Fruit fly (Drosophila melanogaster) whole organism, wandering third instar larva: Measurements from ENCODE around the gene CG15525.

Experiments
- Abd-B ChIP-seq: fragments of >200 bp; optimal IDR thresholded peaks from 2 replicates; lab custom pipeline; 2017; ENCODE audit warnings: missing biosample characterization, missing genetic modification characterization
- CG32264 ChIP-seq: fragments of 200-800 bp; sonication (Bioruptor generic); optimal IDR thresholded peaks from 2 replicates; lab custom pipeline; 2016; ENCODE audit warnings: missing biosample characterization, missing genetic modification characterization
- CG9705 ChIP-seq: fragments of 200-800 bp; sonication (Bioruptor generic); optimal IDR thresholded peaks from 2 replicates; lab custom pipeline; 2018; ENCODE audit warnings: missing biosample characterization, mild to moderate bottlenecking, missing genetic modification characterization
- CrebA ChIP-seq: fragments of 200-800 bp; sonication (Bioruptor generic); optimal IDR thresholded peaks from 2 replicates; lab custom pipeline; 2016; ENCODE audit warnings: missing biosample characterization, mild to moderate bottlenecking, missing genetic modification characterization, borderline replicate concordance
- Dfd ChIP-seq: fragments of >200 bp; optimal IDR thresholded peaks from 2 replicates; lab custom pipeline; 2017; ENCODE audit warnings: missing biosample characterization, missing genetic modification characterization
- Dif ChIP-seq: fragments of 200-275, 200-300 bp; sonication (Bioruptor generic); optimal IDR thresholded peaks from 2 replicates; lab custom pipeline; 2018; ENCODE audit warnings: missing biosample characterization, missing genetic modification characterization; ENCODE audit not compliant: partially characterized antibody
- GATAd ChIP-seq: sonication (Bioruptor generic); optimal IDR thresholded peaks from 2 replicates; lab custom pipeline; 2016; ENCODE audit warnings: missing biosample characterization, missing genetic modification characterization
- HLH106 ChIP-seq: fragments of 200-800 bp; optimal IDR thresholded peaks from 3 replicates; lab custom pipeline; 2019; ENCODE audit warnings: missing biosample characterization, mild to moderate bottlenecking, missing genetic modification characterization, moderate library complexity
- Hnf4 ChIP-seq: fragments of 200-800 bp; sonication (Bioruptor generic); optimal IDR thresholded peaks from 2 replicates; lab custom pipeline; 2016; ENCODE audit warnings: missing biosample characterization, mild to moderate bottlenecking, missing genetic modification characterization
- Hr78 ChIP-seq: fragments of >200 bp; optimal IDR thresholded peaks from 2 replicates; lab custom pipeline; 2017; ENCODE audit warnings: missing biosample characterization, missing genetic modification characterization
- Hr83 ChIP-seq: fragments of 200-300 bp; sonication (Bioruptor generic); optimal IDR thresholded peaks from 2 replicates; lab custom pipeline; 2016; ENCODE audit warnings: missing biosample characterization, mild to moderate bottlenecking, missing genetic modification characterization, moderate library complexity; ENCODE audit not compliant: poor library complexity, severe bottlenecking
- Jra ChIP-seq: sonication (Bioruptor generic); optimal IDR thresholded peaks from 2 replicates; lab custom pipeline; 2016; ENCODE audit warnings: missing biosample characterization, missing genetic modification characterization
- Mio ChIP-seq: sonication (Bioruptor generic); optimal IDR thresholded peaks from 2 replicates; lab custom pipeline; 2016; ENCODE audit warnings: missing biosample characterization, missing genetic modification characterization
- Myc ChIP-seq: fragments of >200 bp; optimal IDR thresholded peaks from 2 replicates; lab custom pipeline; 2017
- N ChIP-seq: fragments of >200 bp; optimal IDR thresholded peaks from 2 replicates; lab custom pipeline; 2018; ENCODE audit warnings: missing biosample characterization, missing external identifiers, missing genetic modification characterization
- OdsH ChIP-seq: fragments of 200-800 bp; sonication (Bioruptor generic); optimal IDR thresholded peaks from 2 replicates; lab custom pipeline; 2016; ENCODE audit warnings: missing biosample characterization, mild to moderate bottlenecking, missing genetic modification characterization
- Rel ChIP-seq, 2 experiments: fragments of 200-800 bp; sonication (Bioruptor generic) in 1 of 2; optimal IDR thresholded peaks; 2 replicates in 1 of 2; 3 replicates in 1 of 2; lab custom pipeline; 2016 to 2019; ENCODE audit warnings: mild to moderate bottlenecking in 2 of 2, missing biosample characterization in 2 of 2, missing genetic modification characterization in 2 of 2, moderate library complexity in 1 of 2
- Sp1 ChIP-seq: fragments of 200-800 bp; sonication (Bioruptor generic); optimal IDR thresholded peaks from 3 replicates; lab custom pipeline; 2019; ENCODE audit warnings: missing biosample characterization, mild to moderate bottlenecking, missing genetic modification characterization, moderate library complexity
- Vsx2 ChIP-seq: fragments of 200-300, 225-300 bp; sonication (Bioruptor generic); optimal IDR thresholded peaks from 2 replicates; lab custom pipeline; 2018; ENCODE audit warnings: missing biosample characterization, missing genetic modification characterization; ENCODE audit not compliant: partially characterized antibody
- br ChIP-seq: fragments of 200-800 bp; sonication (Bioruptor generic); optimal IDR thresholded peaks from 2 replicates; lab custom pipeline; 2016; ENCODE audit warnings: missing biosample characterization, missing genetic modification characterization
- brk ChIP-seq: fragments of 200-800 bp; sonication (Bioruptor generic); optimal IDR thresholded peaks from 2 replicates; lab custom pipeline; 2016; ENCODE audit warnings: missing biosample characterization, mild to moderate bottlenecking, missing genetic modification characterization
- dl ChIP-seq, 2 experiments: fragments of 175-275, 200-275 bp in 1 of 2; fragments of 200-275 bp in 1 of 2; sonication (Bioruptor generic); optimal IDR thresholded peaks; lab custom pipeline; 2018; ENCODE audit warnings: mild to moderate bottlenecking in 2 of 2, missing biosample characterization in 2 of 2, missing genetic modification characterization in 2 of 2, moderate library complexity in 2 of 2; ENCODE audit not compliant: partially characterized antibody in 2 of 2, insufficient read depth in 1 of 2
- dmrt93B ChIP-seq: fragments of 200-800 bp; sonication (Bioruptor generic); optimal IDR thresholded peaks from 2 replicates; lab custom pipeline; 2018; ENCODE audit warnings: missing biosample characterization, mild to moderate bottlenecking, missing genetic modification characterization
- dsf ChIP-seq: sonication (Bioruptor generic); optimal IDR thresholded peaks from 2 replicates; lab custom pipeline; 2016; ENCODE audit warnings: missing biosample characterization, missing genetic modification characterization, borderline replicate concordance
- ey ChIP-seq: fragments of 200-800 bp; sonication (Bioruptor generic); optimal IDR thresholded peaks from 2 replicates; lab custom pipeline; 2016; ENCODE audit warnings: missing biosample characterization, missing genetic modification characterization
- foxo ChIP-seq, 2 experiments: fragments of 200-800 bp; sonication (Bioruptor generic); optimal IDR thresholded peaks; 2 replicates in 1 of 2; 3 replicates in 1 of 2; lab custom pipeline; 2016 to 2017; ENCODE audit warnings: missing biosample characterization in 2 of 2, missing genetic modification characterization in 2 of 2
- fru ChIP-seq: fragments of 200-800 bp; sonication (Bioruptor generic); optimal IDR thresholded peaks from 3 replicates; lab custom pipeline; 2016; ENCODE audit warnings: missing biosample characterization, mild to moderate bottlenecking, missing genetic modification characterization
- h ChIP-seq: fragments of 200-800 bp; sonication (Bioruptor generic); optimal IDR thresholded peaks from 3 replicates; lab custom pipeline; 2016; ENCODE audit warnings: missing biosample characterization, mild to moderate bottlenecking, missing genetic modification characterization
- jim ChIP-seq: fragments of 175-275, 200-325 bp; sonication (Bioruptor generic); optimal IDR thresholded peaks from 2 replicates; lab custom pipeline; 2016; ENCODE audit warnings: missing biosample characterization, mild to moderate bottlenecking, missing genetic modification characterization
- lola ChIP-seq: fragments of >200 bp; optimal IDR thresholded peaks from 2 replicates; lab custom pipeline; 2017; ENCODE audit warnings: missing biosample characterization, missing genetic modification characterization
- pan ChIP-seq: fragments of >200 bp; optimal IDR thresholded peaks from 2 replicates; lab custom pipeline; 2017
- psq ChIP-seq: fragments of 200-800 bp; sonication (Bioruptor generic); optimal IDR thresholded peaks from 3 replicates; lab custom pipeline; 2017; ENCODE audit warnings: missing biosample characterization, mild to moderate bottlenecking, missing genetic modification characterization, moderate library complexity
- rgr ChIP-seq: fragments of 200-800 bp; sonication (Bioruptor generic); optimal IDR thresholded peaks from 3 replicates; lab custom pipeline; 2016; ENCODE audit warnings: missing biosample characterization, mild to moderate bottlenecking, missing genetic modification characterization
- sage ChIP-seq: fragments of 200-800 bp; sonication (Bioruptor generic); optimal IDR thresholded peaks from 2 replicates; lab custom pipeline; 2016; ENCODE audit warnings: missing biosample characterization, mild to moderate bottlenecking, missing genetic modification characterization
- sv ChIP-seq: fragments of 200-800 bp; sonication (Bioruptor generic); optimal IDR thresholded peaks from 3 replicates; lab custom pipeline; 2016; ENCODE audit warnings: missing biosample characterization, missing genetic modification characterization
- tai ChIP-seq: sonication (Bioruptor generic); optimal IDR thresholded peaks from 2 replicates; lab custom pipeline; 2016; ENCODE audit warnings: missing biosample characterization, missing genetic modification characterization
- usp ChIP-seq: fragments of >200 bp; optimal IDR thresholded peaks from 2 replicates; lab custom pipeline; 2017; ENCODE audit warnings: missing biosample characterization, missing genetic modification characterization
- woc ChIP-seq: sonication (Bioruptor generic); optimal IDR thresholded peaks from 2 replicates; lab custom pipeline; 2016; ENCODE audit warnings: missing biosample characterization, mild to moderate bottlenecking, missing genetic modification characterization

The CG15525 gene

DNA sequence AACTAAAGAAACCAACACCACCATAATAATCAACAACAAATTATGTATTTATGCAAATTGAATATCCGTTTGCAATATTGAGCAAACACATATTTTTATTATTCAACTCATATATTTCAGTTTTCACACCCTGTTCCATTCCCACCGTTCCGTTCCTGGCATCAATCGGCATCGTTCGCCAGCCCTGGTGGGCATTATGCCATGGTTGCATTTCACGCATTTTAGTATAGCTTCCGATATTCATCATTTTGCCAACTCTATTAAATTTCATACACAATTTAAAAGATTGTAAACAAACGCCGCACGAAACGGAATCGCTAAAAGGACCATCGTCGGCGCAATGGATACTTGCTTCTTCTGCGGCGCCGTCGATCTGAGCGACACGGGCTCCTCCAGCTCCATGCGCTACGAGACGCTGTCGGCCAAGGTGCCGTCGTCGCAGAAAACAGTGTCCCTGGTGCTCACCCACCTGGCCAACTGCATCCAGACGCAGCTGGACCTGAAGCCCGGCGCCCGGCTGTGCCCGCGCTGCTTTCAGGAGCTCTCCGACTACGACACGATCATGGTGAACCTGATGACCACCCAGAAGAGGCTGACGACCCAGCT is 45.8 kb upstream of the CG15525 start, which contains the start of gene Sry-delta:
TSS of gene Sry-delta (plus strand) at position 203 of the 606 bp plus-strand sequence.
- peak; percentile 70 for TF ChIP-seq CG9705 (GFP tag; lab: Kevin White, UChicago)
- TF ChIP-seq CG32264 (GFP tag; lab: Kevin White, UChicago) = peak; percentile 5
- no peak for TF ChIP-seq woc (GFP tag; lab: Kevin White, UChicago)
- no peak for TF ChIP-seq lola
- TF ChIP-seq psq (GFP tag; lab: Kevin White, UChicago) = peak; percentile 35
- no peak for TF ChIP-seq tai (GFP tag; lab: Kevin White, UChicago)
- no peak for TF ChIP-seq GATAd (GFP tag; lab: Kevin White, UChicago)
- TF ChIP-seq h (GFP tag; lab: Kevin White, UChicago) = no peak
- TF ChIP-seq Dif (GFP tag; lab: Kevin White, UChicago) = peak; percentile 18
- no peak for TF ChIP-seq dmrt93B (GFP tag; lab: Kevin White, UChicago)
- no peak for TF ChIP-seq dl (GFP tag; optimal IDR thresholded peaks at IDR 0.05; lab: Kevin White, UChicago; ENCODE audit: insufficient read depth in 1 of 2, partially characterized antibody in 2 of 2)
- no peak for TF ChIP-seq N (GFP tag; lab: Kevin White, UChicago)
- no peak for TF ChIP-seq Hnf4 (GFP tag; lab: Kevin White, UChicago)
- TF ChIP-seq usp (GFP tag; lab: Kevin White, UChicago) = no peak
- TF ChIP-seq Abd-B (GFP tag; lab: Kevin White, UChicago) = no peak
- TF ChIP-seq CrebA = no peak
- TF ChIP-seq fru (GFP tag; lab: Kevin White, UChicago) = no peak
- TF ChIP-seq Jra = no peak
- no peak for TF ChIP-seq Myc (lab: Kevin White, UChicago)
- TF ChIP-seq Sp1 (GFP tag; lab: Kevin White, UChicago) = peak; percentile 71
- TF ChIP-seq foxo (GFP tag; optimal IDR thresholded peaks at IDR 0.05; lab: Kevin White, UChicago) = peak in 1 of 2 experiments; percentile 87
- TF ChIP-seq pan (lab: Kevin White, UChicago) = no peak
- no peak for TF ChIP-seq Vsx2
- peak; percentile 61 for TF ChIP-seq OdsH
- peak; percentile 73 for TF ChIP-seq ey (GFP tag; lab: Kevin White, UChicago)
- TF ChIP-seq jim (GFP tag; lab: Kevin White, UChicago) = no peak
- no peak for TF ChIP-seq Dfd (GFP tag; lab: Kevin White, UChicago)
- TF ChIP-seq dsf (GFP tag; lab: Kevin White, UChicago) = peak; percentile 43
- no peak for TF ChIP-seq sage (GFP tag; lab: Kevin White, UChicago)
- TF ChIP-seq brk (GFP tag; lab: Kevin White, UChicago) = no peak
- TF ChIP-seq Rel (GFP tag; optimal IDR thresholded peaks at IDR 0.05; lab: Kevin White, UChicago) = no peak
- no peak for TF ChIP-seq Rel (tag; optimal IDR thresholded peaks at IDR 0.05; lab: Kevin White, UChicago)
- TF ChIP-seq Hr78 = no peak
- TF ChIP-seq HLH106 (tag; lab: Kevin White, UChicago) = peak; percentile 75
- TF ChIP-seq rgr (GFP tag; lab: Kevin White, UChicago) = peak; percentile 80
- TF ChIP-seq Hr83 (GFP tag; lab: Kevin White, UChicago) = peak; percentile 97
- peak; percentile 81 for TF ChIP-seq sv (GFP tag; lab: Kevin White, UChicago)
- TF ChIP-seq Mio (GFP tag; lab: Kevin White, UChicago) = no peak
- no peak for TF ChIP-seq br (GFP tag; lab: Kevin White, UChicago)
- TF ChIP-seq, all 38 proteins: peak for 13

DNA sequence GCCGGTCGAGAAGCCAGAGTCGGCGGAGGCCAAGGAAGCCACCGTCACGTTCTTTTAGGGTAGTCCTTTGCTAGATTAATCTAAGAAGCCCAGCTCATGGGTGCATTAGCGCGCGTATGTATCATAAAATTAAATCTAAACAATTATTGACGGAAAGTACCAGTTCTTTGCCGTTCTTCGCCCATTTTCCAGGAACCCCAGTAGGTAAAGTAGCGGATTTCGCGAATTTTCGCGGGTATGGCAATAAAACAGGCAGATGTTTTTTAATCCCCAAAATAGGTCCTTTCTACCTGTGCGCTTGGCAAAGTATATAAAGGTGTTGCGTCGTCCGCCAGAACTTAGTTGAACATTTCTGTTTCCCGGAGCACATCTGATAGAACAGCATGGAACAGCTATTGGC is 43.4 kb upstream of the CG15525 start:
- TF ChIP-seq Abd-B (GFP tag; lab: Kevin White, UChicago) = no peak

DNA sequence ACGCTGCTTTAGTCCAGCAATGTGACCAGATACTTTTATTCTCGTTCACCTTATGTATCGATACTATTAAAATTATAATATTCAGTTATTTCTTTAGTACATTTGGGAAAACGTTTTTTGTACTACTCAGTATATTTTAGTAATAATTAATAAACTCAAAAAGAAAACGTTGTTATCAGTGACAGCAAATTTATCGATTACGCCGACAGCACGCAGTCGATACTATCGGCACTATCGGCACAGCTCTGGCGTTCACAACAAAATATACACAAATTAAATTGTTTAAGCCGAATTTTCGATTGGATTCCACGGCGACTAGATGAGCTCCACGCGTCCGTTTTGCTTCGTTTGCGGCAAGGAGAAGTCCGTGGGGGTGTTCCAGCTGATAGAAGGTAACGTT is 42.0 kb upstream of the CG15525 start, which contains the start of the genes janA, Sry-alpha and Sry-beta:
TSS of gene janA (minus strand) at position 40 of the 400 bp plus-strand sequence.
TSS of gene Sry-alpha (plus strand) at position 226 of the 400 bp plus-strand sequence.
TSS of gene Sry-beta (plus strand) at position 226 of the 400 bp plus-strand sequence.
- TF ChIP-seq sv (GFP tag; lab: Kevin White, UChicago) = peak; percentile 5
- no peak for TF ChIP-seq psq (GFP tag; lab: Kevin White, UChicago)
- TF ChIP-seq Hr83 (GFP tag; lab: Kevin White, UChicago) = peak; percentile 67
- TF ChIP-seq, all 38 proteins: peak for 2
